Worm (Caenorhabditis elegans): ENCODE results near the gene tofu-6.

tofu-6 gene

DNA sequence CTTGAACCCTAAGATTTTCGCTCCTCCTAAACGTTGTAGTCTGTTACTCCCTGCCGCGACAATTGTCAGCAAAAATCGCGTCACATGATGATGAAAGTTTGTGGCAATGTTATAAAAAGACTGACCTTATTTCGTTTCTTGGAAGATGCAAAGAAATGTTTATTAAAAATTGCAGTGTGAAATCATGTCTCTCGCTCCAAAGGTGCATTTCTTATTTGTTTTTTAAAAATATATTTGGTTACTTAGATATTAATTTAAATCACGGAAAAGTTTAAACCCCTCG lies 42.9 kb upstream of the tofu-6 start (continued):
- no peak for TF ChIP-seq attf-3 (GFP tag; conservative IDR thresholded peaks at IDR 0.05)
- no peak for TF ChIP-seq zim-3 (tag; optimal IDR thresholded peaks at IDR 0.05)
- no peak for TF ChIP-seq madf-10 (tag; optimal IDR thresholded peaks at IDR 0.05)
- TF ChIP-seq dox-1 (GFP tag; IDR thresholded peaks at IDR 0.05), result no peak
- no peak for TF ChIP-seq T26A5.8 (tag; optimal IDR thresholded peaks at IDR 0.05)
- TF ChIP-seq ztf-18 (tag; optimal IDR thresholded peaks at IDR 0.05), result no peak
- no peak for TF ChIP-seq F33H1.4 (GFP tag; IDR thresholded peaks at IDR 0.05)
- no peak for TF ChIP-seq ceh-91 (GFP tag; IDR thresholded peaks at IDR 0.05)
- TF ChIP-seq nhr-80 (tag; optimal IDR thresholded peaks at IDR 0.05), result peak; percentile 16
- no peak for TF ChIP-seq B0261.1 (tag; optimal IDR thresholded peaks at IDR 0.05)
- TF ChIP-seq pha-4 (tag; optimal IDR thresholded peaks at IDR 0.05), result no peak

ce11 chrII:5379614-5380077 lies 41.4 kb upstream of the tofu-6 start, which contains the start of gene pkc-3:
pkc-3 (plus strand) TSS chrII:5380027.
- TF ChIP-seq C06A6.2 (GFP tag; conservative IDR thresholded peaks at IDR 0.05), result peak; percentile 35; the same call in 1 of the 2 replicates
- TF ChIP-seq F10E7.11 (tag; optimal IDR thresholded peaks at IDR 0.05), result no peak
- no peak for TF ChIP-seq snpc-4 (GFP tag; optimal IDR thresholded peaks at IDR 0.05)
- peak; percentile 13 to 64 (median 54) for TF ChIP-seq snpc-4 (tag; optimal IDR thresholded peaks at IDR 0.05)
- TF ChIP-seq Y79H2A.3 (GFP tag; conservative IDR thresholded peaks at IDR 0.05), result 0 out of 2 replicates have a peak, but pooled peaks have one; percentile 33
- TF ChIP-seq Y53G8AR.9 (GFP tag; conservative IDR thresholded peaks at IDR 0.05), result peak; percentile 86
- peak; percentile 53 for TF ChIP-seq F52B5.7 (tag; optimal IDR thresholded peaks at IDR 0.05)
- TF ChIP-seq F39B2.1 (GFP tag; IDR thresholded peaks at IDR 0.05), result 0 out of 2 replicates have a peak, but pooled peaks have one; percentile 54
- TF ChIP-seq hrde-1 (tag; optimal IDR thresholded peaks at IDR 0.05; ENCODE audit: borderline replicate concordance), result peak; percentile 3
- peak; percentile 47; the same call in 1 of the 2 replicates for TF ChIP-seq mcd-1 (GFP tag; IDR thresholded peaks at IDR 0.05)
- peak; percentile 72 for TF ChIP-seq madf-3 (GFP tag; IDR thresholded peaks at IDR 0.05)
- no peak for TF ChIP-seq let-526 (GFP tag; IDR thresholded peaks at IDR 0.05)
- peak; percentile 63 for TF ChIP-seq efl-1 (GFP tag; optimal IDR thresholded peaks at IDR 0.05)
- TF ChIP-seq F23B12.7 (tag; optimal IDR thresholded peaks at IDR 0.05; ENCODE audit: insufficient read depth), result no peak
- no peak for TF ChIP-seq bed-2 (GFP tag; IDR thresholded peaks at IDR 0.05)
- 0 out of 2 replicates have a peak, but pooled peaks have one; percentile 22 for TF ChIP-seq hmg-20 (GFP tag; IDR thresholded peaks at IDR 0.05)
- TF ChIP-seq ceh-100 (GFP tag; IDR thresholded peaks at IDR 0.05), result peak; percentile 23; the same call in 1 of the 2 replicates
- peak; percentile 60 for TF ChIP-seq tbp1 (GFP tag; optimal IDR thresholded peaks at IDR 0.05)
- TF ChIP-seq nhr-120 (GFP tag; IDR thresholded peaks at IDR 0.05), result no peak
- TF ChIP-seq F55B11.4 (tag; optimal IDR thresholded peaks at IDR 0.05; ENCODE audit: borderline replicate concordance, insufficient read depth), result no peak
- peak; percentile 65 for TF ChIP-seq ceh-27 (GFP tag; optimal IDR thresholded peaks at IDR 0.05)
- TF ChIP-seq egl-44 (GFP tag; IDR thresholded peaks at IDR 0.05), result peak; percentile 30; the same call in 1 of the 2 replicates
- TF ChIP-seq F22D6.2 (tag; optimal IDR thresholded peaks at IDR 0.05), result peak; percentile 37
- peak; percentile 78 for TF ChIP-seq ekl-4 (GFP tag; IDR thresholded peaks at IDR 0.05)
- TF ChIP-seq Y95B8A.8 (GFP tag; IDR thresholded peaks at IDR 0.05), result peak; percentile 88
- TF ChIP-seq ztf-28 (GFP tag; IDR thresholded peaks at IDR 0.05), result no peak
- peak; percentile 40 for TF ChIP-seq K12H6.12 (tag; optimal IDR thresholded peaks at IDR 0.05)
- TF ChIP-seq attf-5 (GFP tag; optimal IDR thresholded peaks at IDR 0.05), result peak; percentile 87
- peak; percentile 91 for TF ChIP-seq dox-1 (GFP tag; IDR thresholded peaks at IDR 0.05)
- peak; percentile 39; the same call in 1 of the 2 replicates for TF ChIP-seq rcor-1 (GFP tag; IDR thresholded peaks at IDR 0.05)
- TF ChIP-seq madf-6 (GFP tag; IDR thresholded peaks at IDR 0.05), result peak; percentile 70; the same call in 1 of the 2 replicates
- TF ChIP-seq tlf-1 (GFP tag; optimal IDR thresholded peaks at IDR 0.05), result peak; percentile 72
- TF ChIP-seq lin-40 (tag; optimal IDR thresholded peaks at IDR 0.05), result peak; percentile 62
- 0 out of 2 replicates have a peak, but pooled peaks have one; percentile 7 for TF ChIP-seq F37B4.10 (GFP tag; IDR thresholded peaks at IDR 0.05)
- TF ChIP-seq ztf-26 (tag; optimal IDR thresholded peaks at IDR 0.05), result peak; percentile 51
- TF ChIP-seq atf-7 (tag; optimal IDR thresholded peaks at IDR 0.05), result peak; percentile 76
- TF ChIP-seq dpff-1 (tag; optimal IDR thresholded peaks at IDR 0.05), result peak; percentile 44
- TF ChIP-seq let-607 (tag; optimal IDR thresholded peaks at IDR 0.05), result peak; percentile 50 to 78

Data from whole organism, young adult.